Worm (Caenorhabditis elegans) whole organism, late embryonic: ENCODE measurements around the gene Y75B8A.7.

Experiments
- C08G9.2 ChIP-seq: sonication (generic microtip); optimal IDR thresholded peaks from 2 replicates; lab custom pipeline; 2016; ENCODE audit warnings: mild to moderate bottlenecking, missing genetic modification characterization, moderate library complexity, missing compliant biosample characterization
- C38D4.7 ChIP-seq: fragments of 200-800 bp; sonication (Bioruptor generic); optimal IDR thresholded peaks from 2 replicates; lab custom pipeline; 2018; ENCODE audit warnings: mild to moderate bottlenecking, missing genetic modification characterization, moderate library complexity, missing compliant biosample characterization
- ama-1 ChIP-seq: fragments of 150-350 bp; optimal IDR thresholded peaks from 2 replicates; lab custom pipeline; 2014
- ceh-2 ChIP-seq: sonication (generic microtip); optimal IDR thresholded peaks from 2 replicates; lab custom pipeline; 2016; ENCODE audit warnings: missing genotype, missing genetic modification characterization, missing compliant biosample characterization
- ceh-34 ChIP-seq: sonication (generic microtip); optimal IDR thresholded peaks from 2 replicates; lab custom pipeline; 2016; ENCODE audit warnings: mild to moderate bottlenecking, missing genetic modification characterization, missing compliant biosample characterization
- ceh-48 ChIP-seq: sonication (generic microtip); optimal IDR thresholded peaks from 2 replicates; lab custom pipeline; 2016; ENCODE audit warnings: missing genetic modification characterization, inconsistent platforms, missing compliant biosample characterization
- dve-1 ChIP-seq: sonication (generic microtip); optimal IDR thresholded peaks from 2 replicates; lab custom pipeline; 2017; ENCODE audit warnings: antibody characterized with exemption, mild to moderate bottlenecking, missing genetic modification characterization, missing compliant biosample characterization
- hlh-30 ChIP-seq: sonication (generic microtip); optimal IDR thresholded peaks from 2 replicates; lab custom pipeline; 2017; ENCODE audit warnings: antibody characterized with exemption, missing genetic modification characterization, missing compliant biosample characterization; ENCODE audit not compliant: insufficient read depth
- lin-11 ChIP-seq: fragments of 200-800 bp; sonication (Bioruptor generic); optimal IDR thresholded peaks from 2 replicates; lab custom pipeline; 2018; ENCODE audit warnings: mild to moderate bottlenecking, missing genetic modification characterization, missing compliant biosample characterization
- odd-2 ChIP-seq: sonication (generic microtip); optimal IDR thresholded peaks from 2 replicates; lab custom pipeline; 2017; ENCODE audit warnings: antibody characterized with exemption, mild to moderate bottlenecking, missing genetic modification characterization, missing compliant biosample characterization
- pax-1 ChIP-seq: fragments of 150-350 bp; optimal IDR thresholded peaks from 2 replicates; lab custom pipeline; 2014; ENCODE audit warnings: missing biosample characterization, missing genetic modification characterization
- pha-2 ChIP-seq: sonication (generic microtip); optimal IDR thresholded peaks from 2 replicates; lab custom pipeline; 2017; ENCODE audit warnings: mild to moderate bottlenecking, missing genetic modification characterization, missing compliant biosample characterization
- pros-1 ChIP-seq: fragments of 150-350 bp; optimal IDR thresholded peaks from 2 replicates; lab custom pipeline; 2014; ENCODE audit warnings: missing biosample characterization, missing genetic modification reagents, missing genetic modification characterization
- sox-4 ChIP-seq: sonication (generic microtip); optimal IDR thresholded peaks from 2 replicates; lab custom pipeline; 2017; ENCODE audit warnings: mild to moderate bottlenecking, missing genetic modification characterization, inconsistent platforms, missing compliant biosample characterization
- unc-55 ChIP-seq: sonication (generic microtip); optimal IDR thresholded peaks from 2 replicates; lab custom pipeline; 2017; ENCODE audit warnings: missing biosample characterization, missing genetic modification reagents, missing genetic modification characterization

Gene Y75B8A.7

DNA sequence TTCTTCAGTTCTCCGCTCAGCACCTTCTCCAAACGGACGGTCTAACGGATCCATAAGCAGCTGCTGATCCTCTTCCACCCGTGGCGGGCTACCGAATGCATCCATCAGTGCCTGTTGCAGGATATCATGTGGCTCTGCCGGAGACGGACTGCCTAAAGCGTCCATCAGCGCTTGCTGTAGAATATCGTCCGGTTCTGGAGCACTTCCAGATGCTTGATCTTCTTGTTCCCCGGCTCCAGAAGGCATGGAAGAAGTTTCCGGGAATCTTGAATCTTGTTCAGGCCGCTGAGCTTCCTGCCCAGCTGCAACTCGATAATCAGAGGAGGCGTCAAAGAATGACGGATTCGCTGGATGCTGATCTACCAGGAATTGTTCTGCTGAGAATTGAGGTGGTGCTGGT, 52.6 kb downstream of the Y75B8A.7 start:
- TF ChIP-seq dve-1 (tag; lab: Kevin White, UChicago) (no peak), ceh-48 (tag; lab: Kevin White, UChicago) (no peak), ceh-34 (tag; lab: Kevin White, UChicago) (no peak), odd-2 (tag; lab: Kevin White, UChicago) (no peak), pha-2 (tag; lab: Kevin White, UChicago) (no peak), hlh-30 (tag; lab: Kevin White, UChicago) (no peak), C08G9.2 (tag; lab: Kevin White, UChicago) (no peak), pros-1 (tag; lab: Kevin White, UChicago) (no peak), lin-11 (tag; lab: Kevin White, UChicago) (no peak), sox-4 (tag; lab: Kevin White, UChicago) (no peak)

- TF ChIP-seq ama-1 (lab: Kevin White, UChicago) (no peak), pax-1 (tag; lab: Kevin White, UChicago) (no peak), C38D4.7 (no peak), ceh-2 (tag; lab: Kevin White, UChicago) (no peak), unc-55 (no peak)
- TF ChIP-seq, all 69 proteins: peak for 0
Observed at ce11 chrIII:12207574-12207973, 54.9 kb downstream of the Y75B8A.7 start.
